Worm (Caenorhabditis elegans) whole organism, late embryonic: ENCODE data around the gene C06E4.5.

Source experiments
- C08G9.2 ChIP-seq: sonication (generic microtip); optimal IDR thresholded peaks from 2 replicates; lab custom pipeline; 2016; ENCODE audit warnings: mild to moderate bottlenecking, missing genetic modification characterization, moderate library complexity, missing compliant biosample characterization
- C38D4.7 ChIP-seq: fragments of 200-800 bp; sonication (Bioruptor generic); optimal IDR thresholded peaks from 2 replicates; lab custom pipeline; 2018; ENCODE audit warnings: mild to moderate bottlenecking, missing genetic modification characterization, moderate library complexity, missing compliant biosample characterization
- F13H6.1 ChIP-seq: sonication (generic microtip); optimal IDR thresholded peaks from 2 replicates; lab custom pipeline; 2016; ENCODE audit warnings: missing genetic modification characterization, missing compliant biosample characterization
- K02D7.2 ChIP-seq: sonication (generic microtip); optimal IDR thresholded peaks from 2 replicates; lab custom pipeline; 2017; ENCODE audit warnings: mild to moderate bottlenecking, missing genetic modification characterization, missing compliant biosample characterization
- K09A11.1 ChIP-seq: sonication (generic microtip); optimal IDR thresholded peaks from 2 replicates; lab custom pipeline; 2017; ENCODE audit warnings: antibody characterized with exemption, mild to moderate bottlenecking, missing genetic modification characterization, missing compliant biosample characterization; ENCODE audit not compliant: insufficient read depth
- Y22D7AL.16 ChIP-seq: sonication (generic microtip); optimal IDR thresholded peaks from 2 replicates; lab custom pipeline; 2016; ENCODE audit warnings: missing genetic modification characterization, missing compliant biosample characterization
- ceh-18 ChIP-seq: sonication (generic microtip); optimal IDR thresholded peaks from 2 replicates; lab custom pipeline; 2016; ENCODE audit warnings: missing genetic modification characterization, missing compliant biosample characterization
- ceh-19 ChIP-seq: fragments of 200-800 bp; sonication (Bioruptor generic); optimal IDR thresholded peaks from 2 replicates; lab custom pipeline; 2018; ENCODE audit warnings: mild to moderate bottlenecking, missing genetic modification characterization, missing compliant biosample characterization
- ceh-2 ChIP-seq: sonication (generic microtip); optimal IDR thresholded peaks from 2 replicates; lab custom pipeline; 2016; ENCODE audit warnings: missing genotype, missing genetic modification characterization, missing compliant biosample characterization
- ceh-24 ChIP-seq: sonication (generic microtip); optimal IDR thresholded peaks from 2 replicates; lab custom pipeline; 2016; ENCODE audit warnings: mild to moderate bottlenecking, missing genetic modification characterization, missing compliant biosample characterization
- ceh-34 ChIP-seq: sonication (generic microtip); optimal IDR thresholded peaks from 2 replicates; lab custom pipeline; 2016; ENCODE audit warnings: mild to moderate bottlenecking, missing genetic modification characterization, missing compliant biosample characterization
- ceh-45 ChIP-seq: fragments of 200-800 bp; sonication (Bioruptor generic); IDR thresholded peaks from 2 replicates; pipeline ENCODE4 v1.3.6; 2022; ENCODE audit warnings: missing genetic modification reagents, missing genetic modification characterization, missing compliant biosample characterization
- ceh-6 ChIP-seq: fragments of 200-800 bp; sonication (Bioruptor generic); optimal IDR thresholded peaks from 2 replicates; lab custom pipeline; 2018; ENCODE audit warnings: mild to moderate bottlenecking, missing genetic modification characterization, missing compliant biosample characterization
- elt-2 ChIP-seq: sonication (generic microtip); optimal IDR thresholded peaks from 2 replicates; lab custom pipeline; 2016; ENCODE audit warnings: missing genetic modification reagents, missing genetic modification characterization, missing compliant biosample characterization
- elt-4 ChIP-seq: sonication (generic microtip); optimal IDR thresholded peaks from 2 replicates; lab custom pipeline; 2016; ENCODE audit warnings: missing genetic modification characterization, missing compliant biosample characterization
- eyg-1 ChIP-seq: sonication (generic microtip); optimal IDR thresholded peaks from 2 replicates; lab custom pipeline; 2016; ENCODE audit warnings: missing genotype, missing genetic modification characterization, missing compliant biosample characterization
- hlh-13 ChIP-seq: fragments of 200-800 bp; sonication (Bioruptor generic); optimal IDR thresholded peaks from 2 replicates; lab custom pipeline; 2018; ENCODE audit warnings: mild to moderate bottlenecking, missing genetic modification characterization, missing compliant biosample characterization
- hlh-15 ChIP-seq: sonication (generic microtip); optimal IDR thresholded peaks from 2 replicates; lab custom pipeline; 2016; ENCODE audit warnings: missing genetic modification characterization, missing compliant biosample characterization
- hlh-30 ChIP-seq: sonication (generic microtip); optimal IDR thresholded peaks from 2 replicates; lab custom pipeline; 2017; ENCODE audit warnings: antibody characterized with exemption, missing genetic modification characterization, missing compliant biosample characterization; ENCODE audit not compliant: insufficient read depth
- hlh-6 ChIP-seq: sonication (generic microtip); optimal IDR thresholded peaks from 2 replicates; lab custom pipeline; 2016; ENCODE audit warnings: missing genotype, missing genetic modification characterization, missing compliant biosample characterization
- hlh-8 ChIP-seq: sonication (generic microtip); optimal IDR thresholded peaks from 2 replicates; lab custom pipeline; 2016; ENCODE audit warnings: missing genotype, missing genetic modification characterization, missing compliant biosample characterization
- madf-2 ChIP-seq: sonication (generic microtip); optimal IDR thresholded peaks from 2 replicates; lab custom pipeline; 2017; ENCODE audit warnings: missing genetic modification characterization, missing compliant biosample characterization
- mec-3 ChIP-seq: sonication (generic microtip); optimal IDR thresholded peaks from 2 replicates; lab custom pipeline; 2016; ENCODE audit warnings: borderline replicate concordance, missing genetic modification characterization, missing compliant biosample characterization
- nfya-1 ChIP-seq: sonication (generic microtip); optimal IDR thresholded peaks from 2 replicates; lab custom pipeline; 2017; ENCODE audit warnings: missing genetic modification characterization, mild to moderate bottlenecking, missing compliant biosample characterization, antibody characterized with exemption, moderate library complexity
- npax-4 ChIP-seq: sonication (generic microtip); optimal IDR thresholded peaks from 2 replicates; lab custom pipeline; 2016; ENCODE audit warnings: missing genetic modification characterization, missing compliant biosample characterization
- pag-3 ChIP-seq: sonication (generic microtip); optimal IDR thresholded peaks from 2 replicates; lab custom pipeline; 2016; ENCODE audit warnings: missing compliant biosample characterization, missing genetic modification characterization, borderline replicate concordance
- pqm-1 ChIP-seq: sonication (generic microtip); optimal IDR thresholded peaks from 2 replicates; lab custom pipeline; 2016; ENCODE audit warnings: missing genetic modification characterization, missing compliant biosample characterization
- pros-1 ChIP-seq: fragments of 150-350 bp; optimal IDR thresholded peaks from 2 replicates; lab custom pipeline; 2014; ENCODE audit warnings: missing biosample characterization, missing genetic modification reagents, missing genetic modification characterization
- ref-2 ChIP-seq: sonication (generic microtip); optimal IDR thresholded peaks from 2 replicates; lab custom pipeline; 2016; ENCODE audit warnings: missing genetic modification characterization, missing compliant biosample characterization
- rnt-1 ChIP-seq: sonication (generic microtip); optimal IDR thresholded peaks from 2 replicates; lab custom pipeline; 2016; ENCODE audit warnings: missing genetic modification characterization, missing compliant biosample characterization
- sdc-2 ChIP-seq: sonication (generic microtip); optimal IDR thresholded peaks from 2 replicates; lab custom pipeline; 2016; ENCODE audit warnings: missing genotype, missing genetic modification characterization, missing compliant biosample characterization
- sox-2 ChIP-seq: fragments of 200-800 bp; sonication (Bioruptor generic); IDR thresholded peaks from 2 replicates; pipeline ENCODE4 v1.3.6; 2022; ENCODE audit warnings: missing genetic modification reagents, missing genetic modification characterization, missing compliant biosample characterization
- sox-4 ChIP-seq: sonication (generic microtip); optimal IDR thresholded peaks from 2 replicates; lab custom pipeline; 2017; ENCODE audit warnings: mild to moderate bottlenecking, missing genetic modification characterization, inconsistent platforms, missing compliant biosample characterization
- syd-9 ChIP-seq: sonication (generic microtip); optimal IDR thresholded peaks from 2 replicates; lab custom pipeline; 2016; ENCODE audit warnings: mild to moderate bottlenecking, missing genetic modification characterization, moderate library complexity, missing compliant biosample characterization
- tbx-7 ChIP-seq: sonication (generic microtip); optimal IDR thresholded peaks from 2 replicates; lab custom pipeline; 2016; ENCODE audit warnings: missing genotype, missing genetic modification characterization, missing compliant biosample characterization
- ttx-3 ChIP-seq: sonication (generic microtip); optimal IDR thresholded peaks from 2 replicates; lab custom pipeline; 2016; ENCODE audit warnings: missing genetic modification reagents, missing genetic modification characterization, missing compliant biosample characterization
- unc-42 ChIP-seq: sonication (generic microtip); optimal IDR thresholded peaks from 2 replicates; lab custom pipeline; 2016; ENCODE audit warnings: missing genotype, missing genetic modification characterization, missing compliant biosample characterization
- unc-55 ChIP-seq: sonication (generic microtip); optimal IDR thresholded peaks from 2 replicates; lab custom pipeline; 2017; ENCODE audit warnings: missing biosample characterization, missing genetic modification reagents, missing genetic modification characterization
- unc-86 ChIP-seq: sonication (generic microtip); optimal IDR thresholded peaks from 2 replicates; lab custom pipeline; 2016; ENCODE audit warnings: missing genetic modification characterization, missing compliant biosample characterization

The C06E4.5 gene

ce11 chrIV:7235382-7235917 lies 19.3 kb upstream of the C06E4.5 start (continued):
- TF ChIP-seq C08G9.2 (tag; lab: Kevin White, UChicago) (peak; percentile 45), unc-42 (tag; lab: Kevin White, UChicago) (peak; percentile 51), hlh-8 (tag; lab: Kevin White, UChicago) (no peak), npax-4 (tag; lab: Kevin White, UChicago) (no peak), F13H6.1 (tag; lab: Kevin White, UChicago) (peak; percentile 52), ceh-18 (peak; percentile 75), hlh-6 (tag; lab: Kevin White, UChicago) (peak; percentile 27), ceh-24 (no peak), Y22D7AL.16 (no peak), tbx-7 (tag; lab: Kevin White, UChicago) (peak; percentile 6), K02D7.2 (no peak), hlh-13 (GFP tag; lab: Kevin White, UChicago) (no peak), sox-4 (no peak), pag-3 (no peak), elt-4 (tag; lab: Kevin White, UChicago) (no peak), pros-1 (no peak), ceh-6 (GFP tag; lab: Kevin White, UChicago) (no peak), K09A11.1 (tag; lab: Kevin White, UChicago) (no peak)
- TF ChIP-seq, all 69 proteins: peak for 24

- TF ChIP-seq hlh-13 (GFP tag; lab: Kevin White, UChicago), result no peak
- TF ChIP-seq npax-4 (tag; lab: Kevin White, UChicago), result no peak
- no peak for TF ChIP-seq hlh-8 (tag; lab: Kevin White, UChicago)
- TF ChIP-seq ceh-2 (tag; lab: Kevin White, UChicago), result no peak
- TF ChIP-seq, all 69 proteins: peak for 0
Measured at ce11 chrIV:7236248-7236772, 18.5 kb upstream of the C06E4.5 start.

- TF ChIP-seq ceh-19 (GFP tag; lab: Kevin White, UChicago) (no peak), pqm-1 (no peak), hlh-30 (tag; lab: Kevin White, UChicago) (no peak), ttx-3 (tag; lab: Kevin White, UChicago) (no peak), elt-2 (tag; lab: Kevin White, UChicago) (no peak), madf-2 (tag; lab: Kevin White, UChicago) (no peak), eyg-1 (tag; lab: Kevin White, UChicago) (no peak), tbx-7 (tag; lab: Kevin White, UChicago) (no peak)
- TF ChIP-seq, all 69 proteins: peak for 0
Measured at ce11 chrIV:7237668-7238214, 17.0 kb upstream of the C06E4.5 start, which contains the start of gene elo-3. Gene elo-3, plus strand, starts transcription at chrIV:7237718.

- no peak for TF ChIP-seq ref-2 (tag; lab: Kevin White, UChicago)
- no peak for TF ChIP-seq sdc-2 (tag; lab: Kevin White, UChicago)
- no peak for TF ChIP-seq nfya-1 (tag; lab: Kevin White, UChicago)
- TF ChIP-seq ceh-45, result no peak
- TF ChIP-seq hlh-15 (tag; lab: Kevin White, UChicago), result no peak
- TF ChIP-seq mec-3 (tag; lab: Kevin White, UChicago), result no peak
- TF ChIP-seq rnt-1 (tag; lab: Kevin White, UChicago), result no peak
- no peak for TF ChIP-seq ceh-2 (tag; lab: Kevin White, UChicago)
- TF ChIP-seq ceh-24, result no peak
- TF ChIP-seq unc-55, result no peak
- no peak for TF ChIP-seq sox-2 (GFP tag; lab: Robert Waterston, UW)
- no peak for TF ChIP-seq syd-9
- TF ChIP-seq npax-4 (tag; lab: Kevin White, UChicago), result no peak
- no peak for TF ChIP-seq ceh-34 (tag; lab: Kevin White, UChicago)
- TF ChIP-seq C38D4.7, result no peak
- TF ChIP-seq madf-2 (tag; lab: Kevin White, UChicago), result no peak
- TF ChIP-seq unc-86 (tag; lab: Kevin White, UChicago), result no peak
- no peak for TF ChIP-seq K02D7.2
- no peak for TF ChIP-seq ceh-18
- TF ChIP-seq, all 69 proteins: peak for 0
Measured at ce11 chrIV:7240564-7240963, 14.2 kb upstream of the C06E4.5 start.
